Worm (Caenorhabditis elegans) whole organism, L4 larva: Measurements from ENCODE around the gene frpr-5.

ENCODE experiments used
- F26F4.8 ChIP-seq: fragments of 200-800 bp; sonication (Bioruptor generic); conservative IDR thresholded peaks from 2 replicates; pipeline ENCODE4 v1.3.6; 2022; ENCODE audit warnings: missing genetic modification characterization, missing compliant biosample characterization
- F49E8.2 ChIP-seq: sonication (generic microtip); optimal IDR thresholded peaks from 2 replicates; lab custom pipeline; 2016; ENCODE audit warnings: missing compliant biosample characterization, mild to moderate bottlenecking, missing genetic modification characterization, borderline replicate concordance
- R02D3.7 ChIP-seq: fragments of 150-350 bp; sonication (generic microtip); optimal IDR thresholded peaks from 3 replicates; lab custom pipeline; 2014; ENCODE audit warnings: missing biosample characterization, missing genetic modification characterization
- T20F7.1 ChIP-seq: fragments of 200-800 bp; sonication (Bioruptor generic); optimal IDR thresholded peaks from 2 replicates; lab custom pipeline; 2018; ENCODE audit warnings: mild to moderate bottlenecking, missing genetic modification characterization, missing compliant biosample characterization
- T26A8.4 ChIP-seq: fragments of 200-800 bp; sonication (Bioruptor generic); IDR thresholded peaks from 2 replicates; pipeline ENCODE4 v1.3.6; 2022; ENCODE audit warnings: missing genetic modification characterization, missing compliant biosample characterization
- Y48G9A.11 ChIP-seq: fragments of 200-800 bp; sonication (Bioruptor generic); IDR thresholded peaks from 2 replicates; pipeline ENCODE4 v1.3.6; 2022; ENCODE audit warnings: missing genetic modification reagents, missing genetic modification characterization, missing compliant biosample characterization
- Y75B8A.6 ChIP-seq: fragments of 200-800 bp; sonication (Bioruptor generic); IDR thresholded peaks from 2 replicates; pipeline ENCODE4 v1.3.6; 2022; ENCODE audit warnings: missing genetic modification reagents, missing genetic modification characterization, missing compliant biosample characterization
- ZK337.2 ChIP-seq: fragments of 200-800 bp; sonication (Bioruptor generic); IDR thresholded peaks from 2 replicates; pipeline ENCODE4 v1.3.6; 2022; ENCODE audit warnings: missing genetic modification reagents, missing genetic modification characterization, missing compliant biosample characterization
- ZK546.5 ChIP-seq, 2 experiments: sonication (generic microtip); optimal IDR thresholded peaks; 2 replicates each; lab custom pipeline; 2017; ENCODE audit warnings: missing biosample characterization in 2 of 2, missing genetic modification characterization in 2 of 2
- aly-2 ChIP-seq: sonication (generic microtip); optimal IDR thresholded peaks from 2 replicates; lab custom pipeline; 2018; ENCODE audit warnings: missing biosample characterization, missing genetic modification characterization
- ama-1 ChIP-seq: fragments of 150-350 bp; optimal IDR thresholded peaks from 2 replicates; lab custom pipeline; 2014; ENCODE audit warnings: inconsistent platforms, mixed read lengths
- ceh-20 ChIP-seq: fragments of 200-800 bp; sonication (Bioruptor generic); IDR thresholded peaks from 2 replicates; pipeline ENCODE4 v1.3.6; 2022; ENCODE audit warnings: missing genetic modification reagents, missing genetic modification characterization, missing compliant biosample characterization
- ceh-28 ChIP-seq: fragments of 150-350 bp; optimal IDR thresholded peaks from 2 replicates; lab custom pipeline; 2014; ENCODE audit warnings: missing biosample characterization, missing genetic modification reagents, missing genetic modification characterization
- ceh-62 ChIP-seq: sonication (generic microtip); optimal IDR thresholded peaks from 2 replicates; lab custom pipeline; 2017; ENCODE audit warnings: missing biosample characterization, missing genetic modification characterization
- daf-8 ChIP-seq: fragments of 200-800 bp; sonication (Bioruptor generic); IDR thresholded peaks from 2 replicates; pipeline ENCODE4 v1.3.6; 2022; ENCODE audit warnings: missing genetic modification characterization, missing compliant biosample characterization
- dmd-9 ChIP-seq: fragments of 200-800 bp; sonication (Bioruptor generic); IDR thresholded peaks from 2 replicates; pipeline ENCODE4 v1.3.6; 2022; ENCODE audit warnings: missing genetic modification reagents, missing genetic modification characterization, missing compliant biosample characterization
- dve-1 ChIP-seq: sonication (generic microtip); optimal IDR thresholded peaks from 2 replicates; lab custom pipeline; 2017; ENCODE audit warnings: antibody characterized with exemption, mild to moderate bottlenecking, missing genetic modification characterization, missing compliant biosample characterization; ENCODE audit not compliant: insufficient read depth
- egl-27 ChIP-seq: sonication (generic microtip); optimal IDR thresholded peaks from 3 replicates; lab custom pipeline; 2017; ENCODE audit warnings: missing biosample characterization, missing genetic modification reagents, missing genetic modification characterization
- egl-43 ChIP-seq: fragments of 200-800 bp; sonication (Bioruptor generic); IDR thresholded peaks from 2 replicates; pipeline ENCODE4 v1.3.6; 2022; ENCODE audit warnings: missing genetic modification reagents, missing genetic modification characterization, missing compliant biosample characterization
- gei-8 ChIP-seq: fragments of 200-800 bp; sonication (Bioruptor generic); optimal IDR thresholded peaks from 2 replicates; lab custom pipeline; 2018; ENCODE audit warnings: mild to moderate bottlenecking, missing genetic modification characterization, missing compliant biosample characterization
- hlh-11 ChIP-seq: fragments of 200-800 bp; sonication (Bioruptor generic); optimal IDR thresholded peaks from 2 replicates; lab custom pipeline; 2018; ENCODE audit warnings: mild to moderate bottlenecking, missing genetic modification characterization, missing compliant biosample characterization
- hmg-1.1 ChIP-seq: fragments of 200-800 bp; sonication (Bioruptor generic); IDR thresholded peaks from 2 replicates; pipeline ENCODE4 v1.3.6; 2022; ENCODE audit warnings: missing genetic modification reagents, missing genetic modification characterization, missing compliant biosample characterization
- jun-1 ChIP-seq: fragments of 150-350 bp; optimal IDR thresholded peaks from 2 replicates; lab custom pipeline; 2014; ENCODE audit warnings: missing biosample characterization, missing genetic modification reagents, missing genetic modification characterization
- lin-15B ChIP-seq: fragments of 150-350 bp; sonication (generic microtip); optimal IDR thresholded peaks from 3 replicates; lab custom pipeline; 2014; ENCODE audit warnings: missing biosample characterization, missing genetic modification characterization
- lin-38 ChIP-seq: fragments of 200-800 bp; sonication (Bioruptor generic); IDR thresholded peaks from 2 replicates; pipeline ENCODE4 v1.3.6; 2022; ENCODE audit warnings: missing genetic modification reagents, missing genetic modification characterization, missing compliant biosample characterization
- madf-9 ChIP-seq: fragments of 200-800 bp; sonication (Bioruptor generic); conservative IDR thresholded peaks from 2 replicates; pipeline ENCODE4 v1.3.6; 2022; ENCODE audit warnings: missing genetic modification reagents, missing genetic modification characterization, missing compliant biosample characterization
- mdl-1 ChIP-seq, 2 experiments: fragments of 150-350 bp in 1 of 2; sonication (generic microtip) in 1 of 2; optimal IDR thresholded peaks; 2 replicates each; lab custom pipeline; 2014 to 2017; ENCODE audit warnings: missing biosample characterization in 2 of 2, missing genetic modification characterization in 2 of 2
- mxl-2 ChIP-seq: fragments of 200-800 bp; sonication (Bioruptor generic); conservative IDR thresholded peaks from 2 replicates; pipeline ENCODE4 v1.3.6; 2022; ENCODE audit warnings: missing genetic modification reagents, missing genetic modification characterization, missing compliant biosample characterization
- nhr-10 ChIP-seq: fragments of 150-350 bp; optimal IDR thresholded peaks from 2 replicates; lab custom pipeline; 2014; ENCODE audit warnings: missing biosample characterization, missing genetic modification characterization
- nhr-102 ChIP-seq: sonication (generic microtip); optimal IDR thresholded peaks from 2 replicates; lab custom pipeline; 2016; ENCODE audit warnings: mild to moderate bottlenecking, missing genetic modification characterization, moderate library complexity, missing compliant biosample characterization
- nhr-111 ChIP-seq: fragments of 200-800 bp; sonication (Bioruptor generic); optimal IDR thresholded peaks from 2 replicates; lab custom pipeline; 2018; ENCODE audit warnings: mild to moderate bottlenecking, missing genetic modification characterization, missing compliant biosample characterization
- nhr-237 ChIP-seq: sonication (generic microtip); optimal IDR thresholded peaks from 2 replicates; lab custom pipeline; 2017; ENCODE audit warnings: missing biosample characterization, missing genetic modification characterization
- nhr-25 ChIP-seq: sonication (generic microtip); optimal IDR thresholded peaks from 2 replicates; lab custom pipeline; 2017; ENCODE audit warnings: missing genetic modification characterization, mild to moderate bottlenecking, missing compliant biosample characterization, antibody characterized with exemption, moderate library complexity, borderline replicate concordance; ENCODE audit not compliant: insufficient read depth
- nhr-28 ChIP-seq: fragments of 150-350 bp; optimal IDR thresholded peaks from 2 replicates; lab custom pipeline; 2014; ENCODE audit warnings: missing biosample characterization, missing genetic modification characterization
- nhr-42 ChIP-seq: fragments of 200-800 bp; sonication (Bioruptor generic); IDR thresholded peaks from 2 replicates; pipeline ENCODE4 v1.3.6; 2022; ENCODE audit warnings: missing genetic modification characterization, missing compliant biosample characterization
- nhr-76 ChIP-seq: fragments of 150-350 bp; optimal IDR thresholded peaks from 2 replicates; lab custom pipeline; 2014; ENCODE audit warnings: missing biosample characterization, missing genetic modification characterization
- php-3 ChIP-seq: fragments of 200-800 bp; sonication (Bioruptor generic); IDR thresholded peaks from 2 replicates; pipeline ENCODE4 v1.3.6; 2022; ENCODE audit warnings: missing genetic modification reagents, missing genetic modification characterization, missing compliant biosample characterization
- saeg-2 ChIP-seq: fragments of 200-800 bp; sonication (Bioruptor generic); IDR thresholded peaks from 2 replicates; pipeline ENCODE4 v1.3.6; 2022; ENCODE audit warnings: missing genetic modification reagents, missing genetic modification characterization, missing compliant biosample characterization
- sdz-12 ChIP-seq: fragments of 200-800 bp; sonication (Bioruptor generic); optimal IDR thresholded peaks from 2 replicates; lab custom pipeline; 2018; ENCODE audit warnings: mild to moderate bottlenecking, missing genetic modification characterization, missing compliant biosample characterization
- snpc-4 ChIP-seq: fragments of 150-350 bp; optimal IDR thresholded peaks from 2 replicates; lab custom pipeline; 2014; ENCODE audit warnings: missing biosample characterization, missing genetic modification characterization
- spr-1 ChIP-seq: sonication (generic microtip); optimal IDR thresholded peaks from 2 replicates; lab custom pipeline; 2016; ENCODE audit warnings: mild to moderate bottlenecking, missing genetic modification characterization, missing compliant biosample characterization
- spr-3 ChIP-seq: fragments of 200-800 bp; sonication (Bioruptor generic); optimal IDR thresholded peaks from 2 replicates; lab custom pipeline; 2018; ENCODE audit warnings: mild to moderate bottlenecking, missing genetic modification characterization, missing compliant biosample characterization
- tra-1 ChIP-seq: fragments of 200-800 bp; sonication (Bioruptor generic); IDR thresholded peaks from 2 replicates; pipeline ENCODE4 v1.3.6; 2022; ENCODE audit warnings: missing genetic modification reagents, missing genetic modification characterization, missing compliant biosample characterization
- unc-62 ChIP-seq, 3 experiments: fragments of 150-350 bp in 1 of 3; sonication (generic microtip); optimal IDR thresholded peaks in 2 of 3; peaks in 1 of 3; 1 replicate in 1 of 3; 2 replicates in 2 of 3; lab custom pipeline; 2014 to 2017; ENCODE audit warnings: missing biosample characterization in 3 of 3, missing genetic modification characterization in 3 of 3, missing genetic modification reagents in 3 of 3, missing genotype in 1 of 3
- vab-7 ChIP-seq: fragments of 200-800 bp; sonication (Bioruptor generic); IDR thresholded peaks from 2 replicates; pipeline ENCODE4 v1.3.6; 2022; ENCODE audit warnings: missing genetic modification reagents, missing genetic modification characterization, missing compliant biosample characterization
- zag-1 ChIP-seq: fragments of 150-350 bp; optimal IDR thresholded peaks from 2 replicates; lab custom pipeline; 2014; ENCODE audit warnings: missing biosample characterization, missing genetic modification characterization
- zfp-3 ChIP-seq: fragments of 200-800 bp; sonication (Bioruptor generic); conservative IDR thresholded peaks from 2 replicates; pipeline ENCODE4 v1.3.6; 2022; ENCODE audit warnings: missing genetic modification reagents, missing genetic modification characterization, missing compliant biosample characterization
- zip-2 ChIP-seq: fragments of 150-350 bp; optimal IDR thresholded peaks from 2 replicates; lab custom pipeline; 2014; ENCODE audit warnings: missing biosample characterization, missing genetic modification characterization
- ztf-11 ChIP-seq: fragments of 150-350 bp; optimal IDR thresholded peaks from 2 replicates; lab custom pipeline; 2014; ENCODE audit warnings: missing biosample characterization, missing genetic modification characterization

The frpr-5 gene

DNA sequence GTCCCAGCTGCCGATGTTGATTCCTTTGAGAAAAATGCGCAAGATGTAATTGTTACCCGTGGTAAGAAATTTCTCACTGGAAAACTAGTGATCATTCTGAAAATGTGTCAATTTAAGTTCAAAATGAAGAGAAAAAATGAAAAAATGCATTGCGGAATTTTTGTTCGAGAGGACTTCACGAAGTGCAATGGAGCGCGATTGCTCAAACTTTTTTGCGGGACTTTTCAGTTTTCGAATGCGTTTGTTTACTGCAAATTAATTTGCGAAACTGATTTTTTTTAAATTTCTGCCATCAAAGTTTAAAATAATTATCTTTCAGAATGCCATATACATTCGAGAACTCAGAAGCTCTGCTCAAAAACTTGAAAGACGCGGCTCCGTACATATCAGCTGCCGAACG, 32.6 kb upstream of the frpr-5 start, which contains the start of the genes nuaf-1 and bir-2 (continued):
- TF ChIP-seq ztf-11 (tag; lab: Kevin White, UChicago) (no peak), vab-7 (no peak), ceh-62 (tag; lab: Kevin White, UChicago) (no peak), jun-1 (tag; lab: Kevin White, UChicago) (no peak), spr-1 (tag; lab: Kevin White, UChicago) (no peak), lin-15B (tag; lab: Kevin White, UChicago) (peak; percentile 29), mxl-2 (GFP tag; lab: Robert Waterston, UW) (no peak), zip-2 (tag; lab: Kevin White, UChicago) (no peak), F49E8.2 (tag; lab: Kevin White, UChicago) (no peak), spr-3 (GFP tag; lab: Kevin White, UChicago) (no peak), R02D3.7 (tag; lab: Kevin White, UChicago) (no peak), zag-1 (tag; lab: Kevin White, UChicago) (no peak), nhr-76 (no peak), unc-62 (GFP tag; optimal IDR thresholded peaks at IDR 0.05 in 1 of 2; lab: Kevin White, UChicago) (no peak), unc-62 (tag; optimal IDR thresholded peaks at IDR 0.05; lab: Kevin White, UChicago) (no peak), nhr-10 (no peak), tra-1 (GFP tag; lab: Robert Waterston, UW) (no peak), F26F4.8 (no peak), egl-43 (GFP tag; lab: Robert Waterston, UW) (no peak), lin-38 (GFP tag; lab: Robert Waterston, UW) (peak; percentile 95), dve-1 (tag; lab: Kevin White, UChicago) (peak; percentile 52), nhr-28 (tag; lab: Kevin White, UChicago) (no peak)

DNA sequence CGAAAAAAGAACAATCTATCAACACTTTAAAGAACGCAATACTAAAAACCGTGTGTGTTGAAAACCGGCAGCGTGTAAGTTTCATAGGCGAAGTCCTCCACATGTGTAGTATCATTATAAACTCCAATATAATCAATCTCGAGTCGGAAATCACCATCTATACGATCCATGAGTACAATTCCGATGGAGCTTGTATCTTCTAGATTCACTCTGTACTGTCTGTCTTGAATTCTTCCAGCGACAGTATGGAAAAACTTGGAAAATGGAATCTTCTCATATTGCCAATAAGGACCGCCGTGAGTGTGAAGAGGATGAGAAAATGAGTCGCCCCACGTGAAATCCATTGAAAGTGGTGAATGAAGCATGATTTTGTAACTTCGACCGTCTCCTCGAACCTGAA, 31.1 kb upstream of the frpr-5 start:
- TF ChIP-seq nhr-237 (tag; lab: Kevin White, UChicago) (no peak), F26F4.8 (no peak; the same call in 1 of the 2 replicates), T26A8.4 (GFP tag; lab: Robert Waterston, UW) (peak; percentile 74; the same call in 1 of the 2 replicates), madf-9 (GFP tag; lab: Robert Waterston, UW) (no peak), nhr-102 (peak; percentile 23), tra-1 (GFP tag; lab: Robert Waterston, UW) (peak; percentile 46; the same call in 1 of the 2 replicates), nhr-25 (tag; lab: Kevin White, UChicago) (no peak), sdz-12 (GFP tag; lab: Kevin White, UChicago) (no peak), ceh-28 (tag; lab: Kevin White, UChicago) (no peak), mxl-2 (GFP tag; lab: Robert Waterston, UW) (0 out of 2 replicates have a peak, but pooled peaks have one; percentile 21), dmd-9 (GFP tag; lab: Robert Waterston, UW) (no peak), ZK337.2 (GFP tag; lab: Robert Waterston, UW) (no peak), saeg-2 (GFP tag; lab: Robert Waterston, UW) (0 out of 2 replicates have a peak, but pooled peaks have one; percentile 64), spr-1 (tag; lab: Kevin White, UChicago) (no peak), unc-62 (GFP tag; optimal IDR thresholded peaks at IDR 0.05 in 1 of 2; lab: Kevin White, UChicago) (peak in 1 of 2 experiments; percentile 22), unc-62 (tag; optimal IDR thresholded peaks at IDR 0.05; lab: Kevin White, UChicago) (no peak), hlh-11 (peak; percentile 30), snpc-4 (tag; lab: Kevin White, UChicago) (no peak), aly-2 (tag; lab: Kevin White, UChicago) (no peak), php-3 (0 out of 2 replicates have a peak, but pooled peaks have one; percentile 32), ZK546.5 (tag; optimal IDR thresholded peaks at IDR 0.05; lab: Kevin White, UChicago) (no peak), hmg-1.1 (no peak), Y48G9A.11 (no peak), gei-8 (GFP tag; lab: Kevin White, UChicago) (no peak), egl-27 (tag; lab: Kevin White, UChicago) (no peak), Y75B8A.6 (GFP tag; lab: Robert Waterston, UW) (no peak), daf-8 (GFP tag; lab: Robert Waterston, UW) (no peak), nhr-111 (no peak), zfp-3 (no peak; the same call in 1 of the 2 replicates), ceh-20 (no peak), mdl-1 (tag; optimal IDR thresholded peaks at IDR 0.05; lab: Kevin White, UChicago) (no peak), ama-1 (lab: Kevin White, UChicago) (peak; percentile 65), T20F7.1 (GFP tag; lab: Kevin White, UChicago) (peak; percentile 40), nhr-42 (peak; percentile 23; the same call in 1 of the 2 replicates), zip-2 (tag; lab: Kevin White, UChicago) (no peak)
